Fruit fly (Drosophila melanogaster): ENCODE data around the gene croc.
A peak's percentile ranks its signal among the peaks of the same experiment; 100 is the strongest.

The croc gene

DNA sequence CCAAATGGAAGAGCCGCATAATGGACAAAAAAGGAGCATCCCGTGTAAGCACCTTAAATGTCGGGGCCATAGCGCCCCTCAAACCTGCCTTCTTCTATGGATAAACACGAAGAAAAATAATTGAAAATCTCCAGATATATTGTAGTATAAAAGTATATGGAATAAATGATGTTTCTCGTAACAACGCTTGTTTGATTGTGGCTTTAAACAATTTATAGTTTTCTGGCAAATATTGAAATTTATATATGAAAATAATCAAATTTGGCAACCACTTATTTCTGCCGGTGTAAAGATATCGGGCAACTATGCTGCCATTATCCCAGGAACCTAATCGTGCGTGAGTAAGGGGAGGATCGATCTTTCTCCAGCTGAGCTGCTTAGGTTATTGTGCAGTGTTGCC, 21.1 kb downstream of the croc start (continued):
- TF ChIP-seq dan (GFP tag; IDR thresholded peaks at IDR 0.05) (no peak), row (GFP tag; IDR thresholded peaks at IDR 0.05) (no peak), Poxn (GFP tag; IDR thresholded peaks at IDR 0.05) (no peak), Hmx (GFP tag; optimal IDR thresholded peaks at IDR 0.05) (no peak), Dref (GFP tag; IDR thresholded peaks at IDR 0.05) (no peak), onecut (GFP tag; IDR thresholded peaks at IDR 0.05) (no peak), CG14860 (GFP tag; IDR thresholded peaks at IDR 0.05; ENCODE audit: partially characterized antibody) (no peak), croc (GFP tag; conservative IDR thresholded peaks at IDR 0.05) (no peak), hkb (optimal IDR thresholded peaks at IDR 0.05) (no peak), hkb (GFP tag; IDR thresholded peaks at IDR 0.05) (no peak), CG12071 (GFP tag; optimal IDR thresholded peaks at IDR 0.05) (no peak), Lim3 (GFP tag; IDR thresholded peaks at IDR 0.05) (no peak), chn (GFP tag; optimal IDR thresholded peaks at IDR 0.05) (no peak), Dip3 (GFP tag; optimal IDR thresholded peaks at IDR 0.05) (no peak), danr (GFP tag; IDR thresholded peaks at IDR 0.05) (no peak), CG17829 (tag; optimal IDR thresholded peaks at IDR 0.05) (peak; percentile 6), Deaf1 (tag; optimal IDR thresholded peaks at IDR 0.05) (no peak), CG34422 (GFP tag; IDR thresholded peaks at IDR 0.05) (no peak), gro (GFP tag; optimal IDR thresholded peaks at IDR 0.05) (no peak), CG10274 (GFP tag; optimal IDR thresholded peaks at IDR 0.05) (no peak), bsh (GFP tag; optimal IDR thresholded peaks at IDR 0.05) (peak in 1 of 2 experiments; percentile 27), CG14710 (tag; optimal IDR thresholded peaks at IDR 0.05) (peak; percentile 23), CG14014 (GFP tag; IDR thresholded peaks at IDR 0.05) (no peak), CG12769 (tag; optimal IDR thresholded peaks at IDR 0.05) (no peak), bcd (GFP tag; optimal IDR thresholded peaks at IDR 0.05) (no peak), CG12104 (GFP tag; optimal IDR thresholded peaks at IDR 0.05) (no peak), D19B (GFP tag; optimal IDR thresholded peaks at IDR 0.05) (no peak)

DNA sequence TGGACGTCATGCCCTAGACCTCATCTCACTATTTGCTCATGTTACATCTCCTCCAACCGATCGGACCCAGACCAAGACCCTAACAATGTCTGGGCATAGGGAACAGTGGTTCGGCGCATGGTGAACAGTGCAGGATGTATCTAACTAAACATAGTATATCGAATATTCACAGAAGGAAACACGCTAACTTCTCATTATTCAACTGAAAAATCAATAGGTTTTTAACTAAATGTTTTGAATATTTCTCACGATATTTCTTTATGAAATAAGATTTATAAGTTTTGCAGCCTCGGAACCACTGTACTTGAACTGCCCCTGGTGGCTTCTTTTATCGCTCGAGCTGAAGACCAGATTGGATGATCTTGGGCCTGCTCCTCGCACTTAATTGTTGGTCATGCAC, 22.7 kb downstream of the croc start:
- peak; percentile 19 for TF ChIP-seq CG13123 (GFP tag; optimal IDR thresholded peaks at IDR 0.05)
- TF ChIP-seq sens (GFP tag), result peak; percentile 96
- TF ChIP-seq Sox100B (GFP tag; optimal IDR thresholded peaks at IDR 0.05), result peak; percentile 16
- no peak for TF ChIP-seq Oaz (GFP tag; IDR thresholded peaks at IDR 0.05)
- peak; percentile 84 for TF ChIP-seq CG15696 (tag; optimal IDR thresholded peaks at IDR 0.05)
- TF ChIP-seq CG10462 (GFP tag; optimal IDR thresholded peaks at IDR 0.05), result peak; percentile 17
- peak; percentile 42 for TF ChIP-seq CG7786 (GFP tag; optimal IDR thresholded peaks at IDR 0.05)
- TF ChIP-seq CTCF (GFP tag; optimal IDR thresholded peaks at IDR 0.05), result no peak
- TF ChIP-seq p53 (GFP tag; optimal IDR thresholded peaks at IDR 0.05), result no peak
- no peak for TF ChIP-seq jigr1 (GFP tag; IDR thresholded peaks at IDR 0.05)
- TF ChIP-seq Hr51 (GFP tag; optimal IDR thresholded peaks at IDR 0.05), result no peak
- TF ChIP-seq CoRest (tag; optimal IDR thresholded peaks at IDR 0.05), result peak; percentile 15
- no peak for TF ChIP-seq gro (GFP tag; optimal IDR thresholded peaks at IDR 0.05)
- 0 out of 2 replicates have a peak, but pooled peaks have one; percentile 15 for TF ChIP-seq CG31224 (GFP tag; IDR thresholded peaks at IDR 0.05)
- TF ChIP-seq ci (GFP tag; IDR thresholded peaks at IDR 0.05), result peak; percentile 45; the same call in 1 of the 3 replicates
- TF ChIP-seq CG15269 (tag; optimal IDR thresholded peaks at IDR 0.05), result no peak
- no peak for TF ChIP-seq CrebB (tag; optimal IDR thresholded peaks at IDR 0.05)
- TF ChIP-seq unpg (GFP tag; optimal IDR thresholded peaks at IDR 0.05), result peak; percentile 72
- TF ChIP-seq klu (GFP tag; IDR thresholded peaks at IDR 0.05), result no peak
- peak; percentile 19 for TF ChIP-seq jing (GFP tag; optimal IDR thresholded peaks at IDR 0.05)
- no peak for TF ChIP-seq CG2120 (GFP tag; optimal IDR thresholded peaks at IDR 0.05)
- TF ChIP-seq CG7987 (GFP tag; optimal IDR thresholded peaks at IDR 0.05), result no peak
- no peak for TF ChIP-seq Ets65A (GFP tag)
- peak; percentile 14 for TF ChIP-seq grn (GFP tag; optimal IDR thresholded peaks at IDR 0.05)
- no peak for TF ChIP-seq stwl (tag; optimal IDR thresholded peaks at IDR 0.05)
- TF ChIP-seq ab (GFP tag; optimal IDR thresholded peaks at IDR 0.05), result no peak
- TF ChIP-seq CG7357 (GFP tag; IDR thresholded peaks at IDR 0.05), result 0 out of 3 replicates have a peak, but pooled peaks have one; percentile 44
- no peak for TF ChIP-seq CG4707 (GFP tag; optimal IDR thresholded peaks at IDR 0.05)
